Worm (Caenorhabditis elegans): ENCODE data around the gene mrpl-30.

- TF ChIP-seq unc-55 (GFP tag; optimal IDR thresholded peaks at IDR 0.05) (no peak), ztf-11 (tag; optimal IDR thresholded peaks at IDR 0.05) (no peak), R02D3.7 (tag; optimal IDR thresholded peaks at IDR 0.05) (no peak), nhr-10 (tag; optimal IDR thresholded peaks at IDR 0.05) (no peak), nhr-237 (tag; optimal IDR thresholded peaks at IDR 0.05) (no peak), nhr-12 (tag; optimal IDR thresholded peaks at IDR 0.05) (no peak), unc-39 (tag; optimal IDR thresholded peaks at IDR 0.05) (no peak)
Measured at ce11 chrIII:2421226-2421625, 10.5 kb upstream of the mrpl-30 start.

All from whole organism, L2 larva.